Fruit fly (Drosophila melanogaster) whole organism: ENCODE measurements around the gene CG33108.
A peak's percentile ranks its signal among the peaks of the same experiment; 100 is the strongest.

Source experiments
- CG8478 ChIP-seq: fragments of >200 bp; optimal IDR thresholded peaks from 2 replicates; lab custom pipeline; 2018; ENCODE audit warnings: inconsistent platforms
- Dll ChIP-seq: fragments of >200 bp; optimal IDR thresholded peaks from 2 replicates; lab custom pipeline; 2017
- EcR ChIP-seq, 2 experiments: fragments of >200 bp; optimal IDR thresholded peaks; 2 replicates each; lab custom pipeline; 2017; ENCODE audit warnings: missing biosample characterization in 2 of 2, missing genetic modification characterization in 2 of 2, missing genetic modification reagents in 2 of 2
- pan ChIP-seq: fragments of >200 bp; optimal IDR thresholded peaks from 2 replicates; lab custom pipeline; 2017
- psq ChIP-seq: fragments of >200 bp; optimal IDR thresholded peaks from 2 replicates; lab custom pipeline; 2017
- usp ChIP-seq: fragments of >200 bp; optimal IDR thresholded peaks from 2 replicates; lab custom pipeline; 2017; ENCODE audit warnings: missing biosample characterization, missing genetic modification characterization, mixed read lengths

Gene CG33108

dm6 chr3R:24026503-24026902, 31.0 kb downstream of the CG33108 start:
- TF ChIP-seq EcR (GFP tag; optimal IDR thresholded peaks at IDR 0.05; lab: Kevin White, UChicago) (no peak), usp (GFP tag; lab: Kevin White, UChicago) (no peak), psq (lab: Kevin White, UChicago) (no peak), pan (lab: Kevin White, UChicago) (no peak), Dll (lab: Kevin White, UChicago) (no peak), CG8478 (lab: Kevin White, UChicago) (no peak)

- TF ChIP-seq EcR (GFP tag; optimal IDR thresholded peaks at IDR 0.05; lab: Kevin White, UChicago) (no peak), pan (lab: Kevin White, UChicago) (no peak), psq (lab: Kevin White, UChicago) (no peak), Dll (lab: Kevin White, UChicago) (no peak), usp (GFP tag; lab: Kevin White, UChicago) (no peak), CG8478 (lab: Kevin White, UChicago) (no peak)
These were observed 31.8 kb downstream of the CG33108 start for dm6 chr3R:24027222-24027621.

- no peak for TF ChIP-seq pan (lab: Kevin White, UChicago)
- TF ChIP-seq psq (lab: Kevin White, UChicago): no peak
- peak; percentile 2 for TF ChIP-seq CG8478 (lab: Kevin White, UChicago)
- TF ChIP-seq Dll (lab: Kevin White, UChicago): no peak
- no peak for TF ChIP-seq EcR (GFP tag; optimal IDR thresholded peaks at IDR 0.05; lab: Kevin White, UChicago)
These were observed 35.8 kb downstream of the CG33108 start for dm6 chr3R:24031019-24031824.

dm6 chr3R:24031825-24032523, 36.5 kb downstream of the CG33108 start, which contains the start of the genes KrT95D and Mettl3:
Gene KrT95D, minus strand, starts transcription at chr3R:24031827.
Gene Mettl3, plus strand, starts transcription at chr3R:24032157.
- TF ChIP-seq Dll (lab: Kevin White, UChicago): no peak
- TF ChIP-seq CG8478 (lab: Kevin White, UChicago): no peak
- no peak for TF ChIP-seq EcR (GFP tag; optimal IDR thresholded peaks at IDR 0.05; lab: Kevin White, UChicago)
- no peak for TF ChIP-seq psq (lab: Kevin White, UChicago)
- TF ChIP-seq pan (lab: Kevin White, UChicago): no peak
- TF ChIP-seq usp (GFP tag; lab: Kevin White, UChicago): no peak

DNA sequence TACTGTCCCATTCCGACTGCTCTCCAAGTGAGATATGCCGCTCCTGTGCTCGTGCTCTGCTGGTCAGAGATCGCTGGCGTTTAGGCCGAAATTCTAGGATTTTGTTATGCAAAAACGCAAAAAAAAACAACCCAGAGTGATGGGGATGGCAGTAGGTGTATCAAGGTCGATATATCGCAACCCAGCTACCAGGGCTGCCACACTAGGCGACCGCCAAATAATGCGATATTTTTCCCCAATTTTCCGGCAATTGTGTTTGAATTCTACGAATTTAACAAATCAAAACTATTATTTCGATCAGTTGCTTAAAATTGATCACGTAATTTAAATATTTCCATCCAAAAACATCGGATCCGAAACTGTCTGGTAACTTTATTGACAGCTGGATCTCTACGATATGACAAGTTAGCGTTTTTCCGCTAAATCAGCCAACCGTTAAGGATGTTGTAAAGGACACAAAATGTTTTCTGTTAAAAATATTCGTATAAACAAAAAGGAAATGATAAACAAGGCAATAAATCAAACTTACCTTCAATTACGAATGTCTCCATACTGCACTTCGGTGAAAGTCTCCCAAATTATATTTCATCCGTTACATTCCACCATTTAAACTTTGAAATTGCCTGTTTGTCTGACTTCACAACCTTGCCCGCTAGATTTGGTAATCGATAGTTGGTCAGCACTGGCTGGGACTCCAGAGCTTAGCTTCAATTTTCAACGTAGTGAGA, 42.2 kb downstream of the CG33108 start, which contains the start of gene spas:
TSS of gene spas (plus strand) at position 678 of the 728 bp plus-strand sequence.
- TF ChIP-seq usp (GFP tag; lab: Kevin White, UChicago): no peak
- TF ChIP-seq psq (lab: Kevin White, UChicago): no peak
- TF ChIP-seq EcR (GFP tag; optimal IDR thresholded peaks at IDR 0.05; lab: Kevin White, UChicago): no peak
- TF ChIP-seq CG8478 (lab: Kevin White, UChicago): no peak
- no peak for TF ChIP-seq pan (lab: Kevin White, UChicago)
- no peak for TF ChIP-seq Dll (lab: Kevin White, UChicago)

- no peak for TF ChIP-seq Dll (lab: Kevin White, UChicago)
- no peak for TF ChIP-seq CG8478 (lab: Kevin White, UChicago)
- no peak for TF ChIP-seq EcR (GFP tag; optimal IDR thresholded peaks at IDR 0.05; lab: Kevin White, UChicago)
These were observed 43.5 kb downstream of the CG33108 start, which contains the start of gene Miro for dm6 chr3R:24038736-24039556. Gene Miro, minus strand, starts transcription at chr3R:24038847.

DNA sequence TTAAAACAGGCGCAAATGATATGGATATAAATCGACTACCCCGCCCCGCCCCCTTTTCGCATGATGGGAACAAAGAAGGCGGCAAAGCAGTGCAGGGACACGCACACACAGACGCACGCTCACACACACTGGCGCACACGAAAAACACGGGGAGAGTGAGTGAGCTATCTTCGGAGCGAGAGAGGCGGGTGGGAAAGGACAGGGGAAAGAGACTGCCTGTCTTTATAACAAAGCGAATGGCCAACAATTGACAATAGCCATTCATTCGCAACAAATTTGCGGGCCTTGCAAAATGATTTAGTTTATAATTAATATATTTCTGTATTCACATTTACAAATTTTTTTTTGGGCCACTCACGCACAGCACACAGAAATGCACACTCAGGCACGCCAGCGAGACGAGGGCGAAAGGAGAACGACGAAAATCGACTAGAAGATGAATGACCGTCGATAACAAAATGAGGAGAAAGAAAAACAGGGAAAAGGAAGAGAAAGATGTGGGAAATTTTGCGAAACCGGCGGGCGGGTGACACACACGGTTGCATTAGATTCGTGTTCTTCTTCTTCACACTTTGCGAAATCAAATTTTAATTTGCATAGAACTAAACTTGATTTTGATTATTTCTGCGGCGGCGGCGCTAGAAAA, 51.2 kb downstream of the CG33108 start:
- TF ChIP-seq psq (lab: Kevin White, UChicago) (no peak), EcR (GFP tag; optimal IDR thresholded peaks at IDR 0.05; lab: Kevin White, UChicago) (no peak), usp (GFP tag; lab: Kevin White, UChicago) (no peak), CG8478 (lab: Kevin White, UChicago) (no peak), pan (lab: Kevin White, UChicago) (no peak), Dll (lab: Kevin White, UChicago) (no peak)
